Fruit fly (Drosophila melanogaster) Kc167 (cell line): ENCODE results near the gene Cht7.

Experiments used
- Myc ChIP-seq: fragments of >200 bp; optimal IDR thresholded peaks from 2 replicates; lab custom pipeline; 2017; ENCODE audit warnings: missing external identifiers
- h ChIP-seq: fragments of >200 bp; optimal IDR thresholded peaks from 3 replicates; lab custom pipeline; 2018; ENCODE audit warnings: missing external identifiers
- insv ChIP-seq: fragments of >200 bp; optimal IDR thresholded peaks from 3 replicates; lab custom pipeline; 2018; ENCODE audit warnings: missing external identifiers
- psq ChIP-seq: fragments of >200 bp; optimal IDR thresholded peaks from 2 replicates; lab custom pipeline; 2017; ENCODE audit warnings: missing external identifiers
- ttk ChIP-seq: sonication (Bioruptor generic); optimal IDR thresholded peaks from 2 replicates; lab custom pipeline; 2017; ENCODE audit warnings: missing external identifiers

- no peak for TF ChIP-seq h (lab: Kevin White, UChicago)
- TF ChIP-seq psq (lab: Kevin White, UChicago) = no peak
- no peak for TF ChIP-seq Myc (lab: Kevin White, UChicago)
- TF ChIP-seq ttk (lab: Kevin White, UChicago) = no peak
- no peak for TF ChIP-seq insv (lab: Kevin White, UChicago)
Observed at dm6 chr3L:3058970-3059883, 47.5 kb downstream of the Cht7 start.
